Fruit fly (Drosophila melanogaster) whole organism, prepupa: Measurements from ENCODE around the gene CG7601.
A peak's percentile ranks its signal among the peaks of the same experiment; 100 is the strongest.

Source experiments
- Blimp-1 ChIP-seq: fragments of 200-800 bp; sonication (Bioruptor generic); optimal IDR thresholded peaks from 3 replicates; lab custom pipeline; 2017; ENCODE audit warnings: missing biosample characterization, missing genetic modification characterization, mild to moderate bottlenecking, moderate library complexity, missing genetic modification reagents
- CG10669 ChIP-seq: fragments of 200-800 bp; sonication (Bioruptor generic); optimal IDR thresholded peaks from 3 replicates; lab custom pipeline; 2018; ENCODE audit warnings: missing biosample characterization, mild to moderate bottlenecking, missing genetic modification characterization, moderate library complexity
- CG11294 ChIP-seq: fragments of 200-800 bp; sonication (Bioruptor generic); IDR thresholded peaks from 2 replicates; pipeline ENCODE4 v1.3.6; 2022; ENCODE audit warnings: missing biosample characterization, missing genetic modification characterization
- CG11762 ChIP-seq: fragments of 200-800 bp; sonication (Bioruptor generic); optimal IDR thresholded peaks from 3 replicates; lab custom pipeline; 2016; ENCODE audit warnings: missing biosample characterization, missing genetic modification characterization; ENCODE audit not compliant: insufficient read depth
- CG11902 ChIP-seq: fragments of 200-800 bp; sonication (Bioruptor generic); optimal IDR thresholded peaks from 3 replicates; lab custom pipeline; 2016; ENCODE audit warnings: missing biosample characterization, missing genetic modification characterization
- CG15336 ChIP-seq: fragments of 200-800 bp; sonication (Bioruptor generic); IDR thresholded peaks from 2 replicates; pipeline ENCODE4 v1.3.6; 2022; ENCODE audit warnings: missing biosample characterization, missing genetic modification characterization
- CG1621 ChIP-seq: fragments of 200-800 bp; sonication (Bioruptor generic); optimal IDR thresholded peaks from 3 replicates; lab custom pipeline; 2018; ENCODE audit warnings: missing biosample characterization, mild to moderate bottlenecking, missing genetic modification characterization
- CG16779 ChIP-seq: fragments of 200-800 bp; sonication (Bioruptor generic); optimal IDR thresholded peaks from 3 replicates; lab custom pipeline; 2017; ENCODE audit warnings: missing biosample characterization, mild to moderate bottlenecking, missing genetic modification characterization
- CG3032 ChIP-seq: fragments of 200-800 bp; optimal IDR thresholded peaks from 2 replicates; lab custom pipeline; 2019; ENCODE audit warnings: missing biosample characterization, mild to moderate bottlenecking, missing genetic modification characterization, moderate library complexity
- CG31627 ChIP-seq: fragments of 200-800 bp; sonication (Bioruptor generic); optimal IDR thresholded peaks from 3 replicates; lab custom pipeline; 2016; ENCODE audit warnings: missing biosample characterization, missing genetic modification characterization
- CG32006 ChIP-seq: fragments of 200-800 bp; sonication (Bioruptor generic); optimal IDR thresholded peaks from 3 replicates; lab custom pipeline; 2017; ENCODE audit warnings: missing biosample characterization, mild to moderate bottlenecking, missing genetic modification characterization
- CG34406 ChIP-seq: fragments of 200-800 bp; sonication (Bioruptor generic); optimal IDR thresholded peaks from 3 replicates; lab custom pipeline; 2016; ENCODE audit warnings: missing biosample characterization, missing genetic modification characterization
- CG3919 ChIP-seq: fragments of 200-800 bp; sonication (Bioruptor generic); optimal IDR thresholded peaks from 3 replicates; lab custom pipeline; 2016; ENCODE audit warnings: missing biosample characterization, missing genetic modification characterization
- CG4318 ChIP-seq: fragments of 200-800 bp; sonication (Bioruptor generic); optimal IDR thresholded peaks from 3 replicates; lab custom pipeline; 2017; ENCODE audit warnings: missing biosample characterization, mild to moderate bottlenecking, missing genetic modification characterization
- CG6163 ChIP-seq: fragments of 200-800 bp; sonication (Bioruptor generic); IDR thresholded peaks from 3 replicates; pipeline ENCODE4 v1.3.6; 2022; ENCODE audit warnings: missing biosample characterization, missing genetic modification characterization
- CG6276 ChIP-seq: fragments of 200-800 bp; sonication (Bioruptor generic); optimal IDR thresholded peaks from 2 replicates; lab custom pipeline; 2017; ENCODE audit warnings: missing biosample characterization, mild to moderate bottlenecking, missing genetic modification characterization
- CG6792 ChIP-seq: fragments of 200-800 bp; sonication (Bioruptor generic); optimal IDR thresholded peaks from 3 replicates; lab custom pipeline; 2016; ENCODE audit warnings: missing biosample characterization, missing genetic modification characterization
- CG6854 ChIP-seq: fragments of 200-800 bp; sonication (Bioruptor generic); optimal IDR thresholded peaks from 2 replicates; lab custom pipeline; 2017; ENCODE audit warnings: missing biosample characterization, mild to moderate bottlenecking, missing genetic modification characterization
- CG7368 ChIP-seq: fragments of 200-800 bp; sonication (Bioruptor generic); optimal IDR thresholded peaks from 3 replicates; lab custom pipeline; 2016; ENCODE audit warnings: missing biosample characterization, missing genetic modification characterization
- CG8319 ChIP-seq: fragments of 200-800 bp; sonication (Bioruptor generic); optimal IDR thresholded peaks from 3 replicates; lab custom pipeline; 2016; ENCODE audit warnings: missing biosample characterization, missing genetic modification characterization
- CG8632 ChIP-seq: fragments of 200-800 bp; sonication (Bioruptor generic); optimal IDR thresholded peaks from 3 replicates; lab custom pipeline; 2016; ENCODE audit warnings: missing biosample characterization, missing genetic modification characterization
- CG9139 ChIP-seq: fragments of 200-800 bp; sonication (Bioruptor generic); optimal IDR thresholded peaks from 3 replicates; lab custom pipeline; 2017; ENCODE audit warnings: missing biosample characterization, mild to moderate bottlenecking, missing genetic modification characterization
- Eip75B ChIP-seq: fragments of 200-800 bp; sonication (Bioruptor generic); optimal IDR thresholded peaks from 3 replicates; lab custom pipeline; 2016; ENCODE audit warnings: missing biosample characterization, missing genetic modification characterization
- Eip78C ChIP-seq: fragments of 200-800 bp; sonication (Bioruptor generic); peaks from one replicate; lab custom pipeline; 2016; ENCODE audit warnings: missing biosample characterization, missing genetic modification characterization
- Eip93F ChIP-seq: fragments of 200-800 bp; sonication (Bioruptor generic); optimal IDR thresholded peaks from 2 replicates; lab custom pipeline; 2016; ENCODE audit warnings: missing biosample characterization, mild to moderate bottlenecking, missing genetic modification characterization
- Ets21C ChIP-seq: fragments of 200-800 bp; sonication (Bioruptor generic); optimal IDR thresholded peaks from 3 replicates; lab custom pipeline; 2016; ENCODE audit warnings: missing biosample characterization, missing genetic modification characterization
- Gug ChIP-seq: fragments of 200-800 bp; sonication (Bioruptor generic); IDR thresholded peaks from 2 replicates; pipeline ENCODE4 v1.3.6; 2022; ENCODE audit warnings: missing biosample characterization, missing genetic modification characterization
- Hr38 ChIP-seq: sonication (Bioruptor generic); optimal IDR thresholded peaks from 2 replicates; lab custom pipeline; 2016; ENCODE audit warnings: missing biosample characterization, missing genetic modification characterization
- Hr39 ChIP-seq: fragments of 200-800 bp; sonication (Bioruptor generic); optimal IDR thresholded peaks from 2 replicates; lab custom pipeline; 2016; ENCODE audit warnings: missing biosample characterization, missing genetic modification characterization
- Hr4 ChIP-seq: fragments of 200-800 bp; sonication (Bioruptor generic); optimal IDR thresholded peaks from 3 replicates; lab custom pipeline; 2016; ENCODE audit warnings: missing biosample characterization, missing genetic modification characterization
- Lpt ChIP-seq: fragments of 200-800 bp; sonication (Bioruptor generic); optimal IDR thresholded peaks from 3 replicates; lab custom pipeline; 2016; ENCODE audit warnings: missing biosample characterization, missing genetic modification characterization
- Met ChIP-seq: fragments of 200-800 bp; sonication (Bioruptor generic); optimal IDR thresholded peaks from 3 replicates; lab custom pipeline; 2016; ENCODE audit warnings: missing biosample characterization, missing genetic modification characterization
- OdsH ChIP-seq: fragments of 200-800 bp; sonication (Bioruptor generic); optimal IDR thresholded peaks from 3 replicates; lab custom pipeline; 2016; ENCODE audit warnings: missing biosample characterization, missing genetic modification characterization
- Smox ChIP-seq: fragments of 200-800 bp; sonication (Bioruptor generic); optimal IDR thresholded peaks from 3 replicates; lab custom pipeline; 2016; ENCODE audit warnings: missing biosample characterization, missing genetic modification characterization
- Sox14 ChIP-seq: fragments of 200-800 bp; sonication (Bioruptor generic); optimal IDR thresholded peaks from 3 replicates; lab custom pipeline; 2016; ENCODE audit warnings: missing biosample characterization, missing genetic modification characterization
- achi ChIP-seq: fragments of 200-800 bp; sonication (Bioruptor generic); optimal IDR thresholded peaks from 3 replicates; lab custom pipeline; 2016; ENCODE audit warnings: missing biosample characterization, missing genetic modification characterization
- acj6 ChIP-seq: fragments of 200-800 bp; sonication (Bioruptor generic); optimal IDR thresholded peaks from 3 replicates; lab custom pipeline; 2016; ENCODE audit warnings: missing biosample characterization, missing genetic modification characterization
- cyc ChIP-seq: fragments of 200-800 bp; sonication (Bioruptor generic); optimal IDR thresholded peaks from 3 replicates; lab custom pipeline; 2016; ENCODE audit warnings: missing biosample characterization, missing genetic modification characterization
- dac ChIP-seq: fragments of 200-800 bp; sonication (Bioruptor generic); optimal IDR thresholded peaks from 2 replicates; lab custom pipeline; 2017; ENCODE audit warnings: missing biosample characterization, mild to moderate bottlenecking, missing genetic modification characterization
- dsx ChIP-seq: fragments of 200-800 bp; optimal IDR thresholded peaks from 3 replicates; lab custom pipeline; 2019; ENCODE audit warnings: missing biosample characterization, mild to moderate bottlenecking, missing genetic modification characterization, moderate library complexity; ENCODE audit not compliant: poor library complexity, severe bottlenecking
- eg ChIP-seq: fragments of 200-800 bp; sonication (Bioruptor generic); IDR thresholded peaks from 3 replicates; pipeline ENCODE4 v1.3.6; 2022; ENCODE audit warnings: missing biosample characterization, missing genetic modification characterization
- esn ChIP-seq: fragments of 200-800 bp; sonication (Bioruptor generic); optimal IDR thresholded peaks from 2 replicates; lab custom pipeline; 2016; ENCODE audit warnings: missing biosample characterization, mild to moderate bottlenecking, missing genetic modification characterization, moderate library complexity
- fd85E ChIP-seq: fragments of 200-800 bp; sonication (Bioruptor generic); optimal IDR thresholded peaks from 3 replicates; lab custom pipeline; 2016; ENCODE audit warnings: missing biosample characterization, missing genetic modification characterization
- lz ChIP-seq: fragments of 200-800 bp; sonication (Bioruptor generic); optimal IDR thresholded peaks from 3 replicates; lab custom pipeline; 2016; ENCODE audit warnings: missing biosample characterization, missing genetic modification characterization
- net ChIP-seq: fragments of 200-800 bp; sonication (Bioruptor generic); optimal IDR thresholded peaks from 3 replicates; lab custom pipeline; 2016; ENCODE audit warnings: missing biosample characterization, missing genetic modification characterization
- pdm3 ChIP-seq: fragments of 200-800 bp; sonication (Bioruptor generic); optimal IDR thresholded peaks from 3 replicates; lab custom pipeline; 2016; ENCODE audit warnings: missing biosample characterization, missing genetic modification characterization
- salr ChIP-seq, 2 experiments: fragments of 200-800 bp; sonication (Bioruptor generic); optimal IDR thresholded peaks; 3 replicates each; lab custom pipeline; 2016 to 2018; ENCODE audit warnings: missing biosample characterization in 2 of 2, missing genetic modification characterization in 2 of 2, mild to moderate bottlenecking in 1 of 2
- spab ChIP-seq: fragments of 200-800 bp; sonication (Bioruptor generic); optimal IDR thresholded peaks from 2 replicates; lab custom pipeline; 2017; ENCODE audit warnings: missing biosample characterization, mild to moderate bottlenecking, missing genetic modification characterization, missing genetic modification reagents
- ss ChIP-seq, 2 experiments: fragments of 200-800 bp; sonication (Bioruptor generic); optimal IDR thresholded peaks; 2 replicates in 1 of 2; 3 replicates in 1 of 2; lab custom pipeline; 2017 to 2018; ENCODE audit warnings: mild to moderate bottlenecking in 2 of 2, missing biosample characterization in 2 of 2, missing genetic modification characterization in 2 of 2, moderate library complexity in 1 of 2
- svp ChIP-seq: fragments of 200-800 bp; sonication (Bioruptor generic); peaks from one replicate; lab custom pipeline; 2016; ENCODE audit warnings: missing biosample characterization, missing genetic modification characterization
- topi ChIP-seq: fragments of 200-800 bp; sonication (Bioruptor generic); optimal IDR thresholded peaks from 3 replicates; lab custom pipeline; 2016; ENCODE audit warnings: missing biosample characterization, missing genetic modification characterization
- vri ChIP-seq: fragments of 200-800 bp; sonication (Bioruptor generic); optimal IDR thresholded peaks from 3 replicates; lab custom pipeline; 2016; ENCODE audit warnings: missing biosample characterization, mild to moderate bottlenecking, missing genetic modification characterization

Gene CG7601

dm6 chr3R:29772090-29772794 lies 35.7 kb upstream of the CG7601 start:
- TF ChIP-seq pdm3 (peak; percentile 45), CG6792 (GFP tag; lab: Kevin White, UChicago) (peak; percentile 30), Eip75B (GFP tag; lab: Kevin White, UChicago) (peak; percentile 18), CG10669 (GFP tag; lab: Kevin White, UChicago) (peak; percentile 33), achi (GFP tag; lab: Kevin White, UChicago) (peak; percentile 69), Hr4 (GFP tag; lab: Kevin White, UChicago) (no peak), Sox14 (no peak), Eip93F (no peak), CG34406 (GFP tag; lab: Kevin White, UChicago) (peak; percentile 30), spab (peak; percentile 51), Lpt (GFP tag; lab: Kevin White, UChicago) (no peak), CG11294 (GFP tag; lab: Robert Waterston, UW) (no peak), eg (GFP tag; lab: Robert Waterston, UW) (no peak; the same call in 2 of the 3 replicates), Met (peak; percentile 57), dsx (GFP tag; lab: Kevin White, UChicago) (no peak), net (GFP tag; lab: Kevin White, UChicago) (no peak), CG6276 (GFP tag; lab: Kevin White, UChicago) (peak; percentile 23), svp (GFP tag; lab: Kevin White, UChicago) (peak; percentile 71), CG6163 (GFP tag; lab: Robert Waterston, UW) (peak; percentile 74), salr (GFP tag; optimal IDR thresholded peaks at IDR 0.05; lab: Kevin White, UChicago) (peak in 1 of 2 experiments; percentile 60), CG7368 (GFP tag; lab: Kevin White, UChicago) (no peak), lz (GFP tag; lab: Kevin White, UChicago) (peak; percentile 61), Eip78C (peak; percentile 93), CG11762 (GFP tag; lab: Kevin White, UChicago) (no peak), topi (GFP tag; lab: Kevin White, UChicago) (peak; percentile 52), cyc (GFP tag; lab: Kevin White, UChicago) (peak; percentile 42), Smox (GFP tag; lab: Kevin White, UChicago) (peak; percentile 36), CG9139 (no peak), CG8319 (GFP tag; lab: Kevin White, UChicago) (no peak), CG32006 (peak; percentile 61), CG11902 (GFP tag; lab: Kevin White, UChicago) (peak; percentile 28), CG31627 (GFP tag; lab: Kevin White, UChicago) (peak; percentile 40), Gug (GFP tag; lab: Robert Waterston, UW) (no peak), Hr38 (GFP tag; lab: Kevin White, UChicago) (no peak), CG16779 (no peak), ss (GFP tag; optimal IDR thresholded peaks at IDR 0.05; lab: Kevin White, UChicago) (no peak), CG6854 (GFP tag; lab: Kevin White, UChicago) (no peak), dac (GFP tag; lab: Kevin White, UChicago) (no peak), esn (GFP tag; lab: Kevin White, UChicago) (peak; percentile 66), Hr39 (peak; percentile 12), Ets21C (GFP tag; lab: Kevin White, UChicago) (peak; percentile 10), fd85E (GFP tag; lab: Kevin White, UChicago) (no peak), CG4318 (GFP tag; lab: Kevin White, UChicago) (peak; percentile 48), CG15336 (no peak), vri (GFP tag; lab: Kevin White, UChicago) (no peak), OdsH (GFP tag; lab: Kevin White, UChicago) (peak; percentile 27), CG1621 (no peak), acj6 (no peak), CG3032 (tag; lab: Kevin White, UChicago) (peak; percentile 52), CG8632 (no peak), CG3919 (GFP tag; lab: Kevin White, UChicago) (peak; percentile 24), Blimp-1 (GFP tag; lab: Kevin White, UChicago) (peak; percentile 16)
